Fruit fly (Drosophila melanogaster) whole organism, adult: ENCODE measurements around the gene Or85e.
A peak's percentile ranks its signal among the peaks of the same experiment; 100 is the strongest.

Experiments used
- CG11617 ChIP-seq: fragments of 200-800 bp; sonication (Bioruptor generic); optimal IDR thresholded peaks from 2 replicates; lab custom pipeline; 2017; ENCODE audit warnings: mild to moderate bottlenecking, missing biosample characterization, missing genetic modification reagents, missing genetic modification characterization
- CG12768 ChIP-seq: fragments of 200-800 bp; sonication (Bioruptor generic); optimal IDR thresholded peaks from 2 replicates; lab custom pipeline; 2017; ENCODE audit warnings: missing biosample characterization, missing genetic modification characterization, mild to moderate bottlenecking, moderate library complexity, missing genetic modification reagents
- CG14711 ChIP-seq: fragments of 200-800 bp; sonication (Bioruptor generic); optimal IDR thresholded peaks from 2 replicates; lab custom pipeline; 2018; ENCODE audit warnings: missing biosample characterization, mild to moderate bottlenecking, missing genetic modification characterization, moderate library complexity
- CG1620 ChIP-seq: fragments of 200-800 bp; sonication (Bioruptor generic); optimal IDR thresholded peaks from 2 replicates; lab custom pipeline; 2016; ENCODE audit warnings: missing biosample characterization, missing genetic modification characterization
- CG33017 ChIP-seq: fragments of 200-800 bp; sonication (Bioruptor generic); optimal IDR thresholded peaks from 2 replicates; lab custom pipeline; 2018; ENCODE audit warnings: missing biosample characterization, mild to moderate bottlenecking, missing genetic modification characterization, moderate library complexity
- CG5204 ChIP-seq: fragments of 200-800 bp; sonication (Bioruptor generic); optimal IDR thresholded peaks from 2 replicates; lab custom pipeline; 2016; ENCODE audit warnings: missing biosample characterization, missing genetic modification characterization
- CG7045 ChIP-seq: fragments of 200-800 bp; sonication (Bioruptor generic); optimal IDR thresholded peaks from 2 replicates; lab custom pipeline; 2017; ENCODE audit warnings: missing biosample characterization, mild to moderate bottlenecking, missing genetic modification characterization
- CG7101 ChIP-seq: fragments of 200-800 bp; sonication (Bioruptor generic); optimal IDR thresholded peaks from 2 replicates; lab custom pipeline; 2018; ENCODE audit warnings: missing biosample characterization, mild to moderate bottlenecking, missing genetic modification characterization, moderate library complexity
- Clk ChIP-seq: fragments of 200-800 bp; sonication (Bioruptor generic); optimal IDR thresholded peaks from 2 replicates; lab custom pipeline; 2017; ENCODE audit warnings: missing biosample characterization, missing genetic modification characterization
- Crg-1 ChIP-seq: fragments of 200-800 bp; sonication (Bioruptor generic); optimal IDR thresholded peaks from 2 replicates; lab custom pipeline; 2016; ENCODE audit warnings: missing biosample characterization, missing genetic modification characterization
- Hr96 ChIP-seq: fragments of 200-800 bp; sonication (Bioruptor generic); optimal IDR thresholded peaks from 2 replicates; lab custom pipeline; 2016; ENCODE audit warnings: missing biosample characterization, missing genetic modification characterization
- Mnt ChIP-seq: fragments of 200-800 bp; sonication (Bioruptor generic); optimal IDR thresholded peaks from 2 replicates; lab custom pipeline; 2016; ENCODE audit warnings: missing biosample characterization, mild to moderate bottlenecking, missing genetic modification characterization
- bab1 ChIP-seq: fragments of 200-800 bp; sonication (Bioruptor generic); optimal IDR thresholded peaks from 3 replicates; lab custom pipeline; 2019; ENCODE audit warnings: missing biosample characterization, mild to moderate bottlenecking, missing genetic modification characterization, moderate library complexity
- cic ChIP-seq: fragments of 200-800 bp; sonication (Bioruptor generic); optimal IDR thresholded peaks from 2 replicates; lab custom pipeline; 2017; ENCODE audit warnings: missing biosample characterization, mild to moderate bottlenecking, missing genetic modification characterization, moderate library complexity
- cnc ChIP-seq, 2 experiments: fragments of >200 bp; optimal IDR thresholded peaks; 2 replicates each; lab custom pipeline; 2017
- kay ChIP-seq: fragments of 200-800 bp; sonication (Bioruptor generic); peaks from one replicate; lab custom pipeline; 2016; ENCODE audit warnings: missing biosample characterization, missing genetic modification characterization, borderline replicate concordance
- ovo ChIP-seq: fragments of 200-800 bp; sonication (Bioruptor generic); optimal IDR thresholded peaks from 2 replicates; lab custom pipeline; 2016; ENCODE audit warnings: missing biosample characterization, missing genetic modification characterization
- pad ChIP-seq: fragments of 200-800 bp; sonication (Bioruptor generic); optimal IDR thresholded peaks from 3 replicates; lab custom pipeline; 2017; ENCODE audit warnings: missing biosample characterization, missing genetic modification characterization, mild to moderate bottlenecking, moderate library complexity, missing genetic modification reagents
- tj ChIP-seq: fragments of 200-800 bp; sonication (Bioruptor generic); optimal IDR thresholded peaks from 3 replicates; lab custom pipeline; 2017; ENCODE audit warnings: missing biosample characterization, mild to moderate bottlenecking, missing genetic modification characterization, moderate library complexity
- toe ChIP-seq: fragments of 200-800 bp; sonication (Bioruptor generic); optimal IDR thresholded peaks from 2 replicates; lab custom pipeline; 2016; ENCODE audit warnings: missing biosample characterization, missing genetic modification characterization

Or85e gene

dm6 chr3R:8673803-8674234 is 38.1 kb upstream of the Or85e start, which contains the start of gene mRpL19:
Gene mRpL19 (plus strand): TSS chr3R:8674109.
- TF ChIP-seq Crg-1 (GFP tag; lab: Kevin White, UChicago) (no peak), pad (GFP tag; lab: Kevin White, UChicago) (no peak), CG33017 (tag; lab: Kevin White, UChicago) (peak; percentile 68), kay (GFP tag; lab: Kevin White, UChicago) (peak; percentile 88), toe (GFP tag; lab: Kevin White, UChicago) (no peak), CG5204 (GFP tag; lab: Kevin White, UChicago) (no peak), CG7045 (GFP tag; lab: Kevin White, UChicago) (peak; percentile 43), cic (GFP tag; lab: Kevin White, UChicago) (peak; percentile 27), CG12768 (GFP tag; lab: Kevin White, UChicago) (no peak), CG1620 (GFP tag; lab: Kevin White, UChicago) (no peak), CG14711 (tag; lab: Kevin White, UChicago) (peak; percentile 64), CG7101 (tag; lab: Kevin White, UChicago) (peak; percentile 76), tj (GFP tag; lab: Kevin White, UChicago) (peak; percentile 20), bab1 (GFP tag; lab: Kevin White, UChicago) (peak; percentile 73), Mnt (peak; percentile 59), CG11617 (GFP tag; lab: Kevin White, UChicago) (peak; percentile 44), ovo (no peak), cnc (optimal IDR thresholded peaks at IDR 0.05; lab: Kevin White, UChicago) (no peak), Hr96 (GFP tag; lab: Kevin White, UChicago) (no peak), Clk (GFP tag; lab: Kevin White, UChicago) (no peak)

DNA sequence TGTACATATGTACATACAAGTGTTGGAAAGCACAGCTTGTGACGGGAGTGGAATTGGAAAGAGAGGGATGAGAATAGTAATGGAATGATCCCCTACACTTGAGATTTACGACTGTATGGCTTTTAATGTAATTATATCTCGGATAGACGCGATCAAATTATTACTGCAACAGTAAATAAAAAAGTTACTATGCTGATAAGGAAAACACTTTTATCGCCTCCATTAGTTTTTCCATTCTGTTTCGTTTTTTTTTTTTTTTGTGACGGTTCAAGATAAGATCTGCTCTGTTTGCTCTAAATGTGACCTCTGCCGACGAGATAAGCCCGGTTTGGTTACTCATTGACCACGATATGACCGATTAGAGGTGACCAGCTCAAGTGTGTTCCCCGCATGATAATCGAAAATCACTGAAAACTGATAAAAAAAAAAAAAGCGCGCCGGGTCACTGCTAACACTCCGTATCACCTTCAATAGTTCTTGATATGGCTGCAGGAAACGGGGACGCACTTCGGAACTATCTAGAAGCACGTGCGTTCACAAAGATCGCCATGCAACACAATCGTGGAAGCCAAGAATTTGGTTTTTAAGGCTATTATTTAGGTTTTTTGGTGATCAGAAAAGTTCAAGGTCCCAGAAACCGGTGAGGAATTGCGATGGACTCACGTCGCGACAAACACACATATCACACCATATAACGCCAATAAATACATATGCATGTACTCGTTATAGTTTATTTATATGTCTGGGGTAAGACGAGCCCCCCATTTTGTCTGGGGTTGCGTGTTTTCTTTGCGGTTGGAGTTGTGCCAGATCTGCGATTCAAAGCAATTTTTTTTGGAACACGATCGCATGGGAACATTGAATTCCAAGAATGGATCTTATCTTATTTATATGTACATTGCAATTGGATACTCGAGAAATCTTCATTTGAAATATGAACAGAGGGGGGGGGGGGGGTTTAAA is 35.1 kb upstream of the Or85e start, which contains the start of gene p:
Gene p, minus strand, starts transcription at position 156 of the 963 bp plus-strand sequence.
- TF ChIP-seq cic (GFP tag; lab: Kevin White, UChicago) (peak; percentile 78), CG12768 (GFP tag; lab: Kevin White, UChicago) (peak; percentile 34), pad (GFP tag; lab: Kevin White, UChicago) (peak; percentile 35), CG7045 (GFP tag; lab: Kevin White, UChicago) (peak; percentile 69), kay (GFP tag; lab: Kevin White, UChicago) (peak; percentile 71), Hr96 (GFP tag; lab: Kevin White, UChicago) (peak; percentile 24), toe (GFP tag; lab: Kevin White, UChicago) (peak; percentile 45), Crg-1 (GFP tag; lab: Kevin White, UChicago) (peak; percentile 21), Mnt (peak; percentile 9), bab1 (GFP tag; lab: Kevin White, UChicago) (peak; percentile 64), Clk (GFP tag; lab: Kevin White, UChicago) (no peak), cnc (optimal IDR thresholded peaks at IDR 0.05; lab: Kevin White, UChicago) (no peak), tj (GFP tag; lab: Kevin White, UChicago) (peak; percentile 89), CG1620 (GFP tag; lab: Kevin White, UChicago) (peak; percentile 21), CG7101 (tag; lab: Kevin White, UChicago) (peak; percentile 41), CG33017 (tag; lab: Kevin White, UChicago) (peak; percentile 64), ovo (peak; percentile 36), CG5204 (GFP tag; lab: Kevin White, UChicago) (peak; percentile 54), CG11617 (GFP tag; lab: Kevin White, UChicago) (no peak), CG14711 (tag; lab: Kevin White, UChicago) (peak; percentile 35)

DNA sequence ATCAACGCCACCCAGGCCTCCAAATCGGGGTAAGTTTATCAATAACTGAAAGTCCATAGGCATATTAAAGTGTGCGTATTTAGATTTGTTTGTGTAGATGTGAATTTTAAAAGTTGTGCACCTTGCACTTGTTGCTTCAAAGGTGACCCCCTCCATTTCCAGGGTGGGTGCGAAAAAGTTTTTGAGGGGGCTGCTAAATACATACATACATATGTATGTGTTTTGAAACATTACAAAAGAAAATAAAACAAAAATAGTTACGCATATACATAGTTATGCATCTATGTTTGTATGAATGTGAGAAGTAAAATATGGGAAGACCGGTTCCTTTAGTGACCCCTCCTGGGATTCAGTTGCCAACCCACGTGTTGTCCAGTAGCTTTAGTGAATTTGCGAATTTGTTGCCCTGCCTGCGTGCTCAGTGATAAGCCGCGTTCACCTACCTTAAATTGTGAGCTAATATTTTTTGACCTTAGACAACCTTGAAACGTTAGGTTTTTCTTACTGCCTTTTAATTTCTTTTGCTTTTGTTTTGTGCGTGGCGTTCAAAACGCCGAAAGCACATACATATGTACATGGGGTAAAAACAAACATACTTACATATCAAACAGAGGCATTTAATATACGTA is 34.3 kb upstream of the Or85e start:
- TF ChIP-seq CG11617 (GFP tag; lab: Kevin White, UChicago): no peak
- TF ChIP-seq cnc (optimal IDR thresholded peaks at IDR 0.05; lab: Kevin White, UChicago): no peak
- TF ChIP-seq CG1620 (GFP tag; lab: Kevin White, UChicago): no peak
- peak; percentile 8 for TF ChIP-seq CG33017 (tag; lab: Kevin White, UChicago)
- peak; percentile 77 for TF ChIP-seq Mnt
- TF ChIP-seq Crg-1 (GFP tag; lab: Kevin White, UChicago): no peak
- TF ChIP-seq pad (GFP tag; lab: Kevin White, UChicago): no peak
- TF ChIP-seq ovo: no peak
- TF ChIP-seq CG7101 (tag; lab: Kevin White, UChicago): no peak
- TF ChIP-seq kay (GFP tag; lab: Kevin White, UChicago): no peak

DNA sequence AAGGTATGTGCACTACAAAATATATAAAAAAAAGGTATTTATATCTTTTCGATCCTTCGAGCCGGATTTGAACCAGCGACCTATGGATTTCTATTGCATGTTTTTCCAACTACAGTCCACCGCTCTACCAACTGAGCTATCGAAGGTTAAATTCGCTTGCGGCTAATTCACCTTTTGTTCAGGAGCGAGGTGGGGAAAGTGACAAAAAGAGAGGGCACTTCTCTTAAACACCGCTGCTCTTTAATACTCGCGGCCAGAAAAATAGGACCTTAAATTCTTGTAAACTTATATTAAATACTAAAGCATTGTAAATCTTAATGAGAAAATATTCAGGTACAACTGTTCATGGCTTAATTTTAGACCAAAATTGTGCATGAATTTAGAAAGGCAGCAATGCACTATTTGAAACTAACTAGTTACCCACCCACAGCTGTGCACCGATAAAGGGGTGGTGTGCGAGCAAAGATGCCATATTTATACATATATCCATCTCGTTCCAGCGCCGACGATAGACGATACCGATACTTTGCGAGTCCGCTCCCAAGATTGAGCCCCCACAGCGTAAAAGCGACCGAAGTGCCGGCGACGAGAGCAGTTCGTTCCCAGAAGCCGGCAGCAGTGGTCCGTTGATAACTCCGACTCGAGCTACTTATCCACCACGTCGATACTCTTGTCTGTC is 33.5 kb upstream of the Or85e start:
- TF ChIP-seq CG11617 (GFP tag; lab: Kevin White, UChicago): peak; percentile 98
- peak; percentile 95 for TF ChIP-seq Crg-1 (GFP tag; lab: Kevin White, UChicago)
- peak; percentile 91 for TF ChIP-seq ovo
- no peak for TF ChIP-seq CG5204 (GFP tag; lab: Kevin White, UChicago)
- TF ChIP-seq pad (GFP tag; lab: Kevin White, UChicago): peak; percentile 99
- peak; percentile 98 for TF ChIP-seq toe (GFP tag; lab: Kevin White, UChicago)
- no peak for TF ChIP-seq cnc (optimal IDR thresholded peaks at IDR 0.05; lab: Kevin White, UChicago)
- peak; percentile 95 for TF ChIP-seq Mnt
- TF ChIP-seq CG12768 (GFP tag; lab: Kevin White, UChicago): peak; percentile 98
- peak; percentile 98 for TF ChIP-seq CG33017 (tag; lab: Kevin White, UChicago)
- TF ChIP-seq CG14711 (tag; lab: Kevin White, UChicago): peak; percentile 93
- peak; percentile 97 for TF ChIP-seq bab1 (GFP tag; lab: Kevin White, UChicago)
- TF ChIP-seq Clk (GFP tag; lab: Kevin White, UChicago): peak; percentile 97
- peak; percentile 97 for TF ChIP-seq CG7101 (tag; lab: Kevin White, UChicago)
- TF ChIP-seq cic (GFP tag; lab: Kevin White, UChicago): peak; percentile 93
- TF ChIP-seq kay (GFP tag; lab: Kevin White, UChicago): peak; percentile 98
- TF ChIP-seq Hr96 (GFP tag; lab: Kevin White, UChicago): peak; percentile 97
- TF ChIP-seq tj (GFP tag; lab: Kevin White, UChicago): peak; percentile 90
- peak; percentile 97 for TF ChIP-seq CG7045 (GFP tag; lab: Kevin White, UChicago)
- peak; percentile 95 for TF ChIP-seq CG1620 (GFP tag; lab: Kevin White, UChicago)
